Fruit fly (Drosophila melanogaster): Measurements from ENCODE around the gene futsch.
A peak's percentile ranks its signal among the peaks of the same experiment; 100 is the strongest.

Gene futsch

DNA sequence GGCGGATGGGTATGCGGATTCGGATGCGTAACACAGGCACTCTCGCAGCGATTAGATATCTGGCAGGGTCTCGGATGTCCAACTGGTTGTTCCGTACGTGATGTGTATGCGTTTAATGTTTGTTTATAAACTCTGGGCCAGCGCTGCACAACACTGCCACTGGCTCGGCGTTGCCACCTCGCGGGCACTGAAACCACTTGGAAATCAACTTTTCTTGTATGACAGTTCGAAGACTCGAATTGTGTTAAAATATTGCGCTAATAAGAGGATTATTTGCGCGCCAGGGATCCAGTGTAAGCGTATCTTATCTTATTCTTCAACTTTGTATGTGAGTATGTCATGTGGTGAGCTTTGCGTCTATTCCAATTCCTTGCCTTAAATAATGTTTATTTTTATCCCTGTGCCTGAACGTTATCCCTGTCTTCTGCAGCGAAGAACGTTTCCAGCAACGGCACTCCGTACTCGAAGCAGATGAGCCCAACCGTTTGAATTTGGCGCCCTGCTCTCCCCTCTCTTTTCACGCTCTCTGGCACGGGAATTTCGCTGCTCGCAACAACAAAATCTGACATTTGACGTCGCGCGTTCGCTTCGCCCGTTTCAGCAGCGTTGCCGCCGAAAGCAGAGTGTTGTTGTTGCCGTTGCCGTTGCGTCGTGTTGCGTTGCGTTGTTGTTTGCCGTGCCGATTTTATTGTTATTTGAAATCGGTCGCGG is 28.4 kb upstream of the futsch start, which contains the start of the genes CG3719 and CG32813:
Gene CG3719, minus strand, starts transcription at position 131 of the 711 bp plus-strand sequence.
Gene CG32813, plus strand, starts transcription at position 565 of the 711 bp plus-strand sequence.
- no peak for TF ChIP-seq CG8159 (tag; optimal IDR thresholded peaks at IDR 0.05)
- no peak for TF ChIP-seq Pif1B (GFP tag; optimal IDR thresholded peaks at IDR 0.05)
- no peak for TF ChIP-seq CG8301 (tag; optimal IDR thresholded peaks at IDR 0.05)
- TF ChIP-seq CG13204 (GFP tag; optimal IDR thresholded peaks at IDR 0.05): peak; percentile 54
- peak; percentile 44; the same call in 2 of the 3 replicates for TF ChIP-seq CG4496 (GFP tag; IDR thresholded peaks at IDR 0.05)
- TF ChIP-seq CG32121 (GFP tag; IDR thresholded peaks at IDR 0.05): no peak
- no peak for TF ChIP-seq fd96Ca (GFP tag; IDR thresholded peaks at IDR 0.05)

DNA sequence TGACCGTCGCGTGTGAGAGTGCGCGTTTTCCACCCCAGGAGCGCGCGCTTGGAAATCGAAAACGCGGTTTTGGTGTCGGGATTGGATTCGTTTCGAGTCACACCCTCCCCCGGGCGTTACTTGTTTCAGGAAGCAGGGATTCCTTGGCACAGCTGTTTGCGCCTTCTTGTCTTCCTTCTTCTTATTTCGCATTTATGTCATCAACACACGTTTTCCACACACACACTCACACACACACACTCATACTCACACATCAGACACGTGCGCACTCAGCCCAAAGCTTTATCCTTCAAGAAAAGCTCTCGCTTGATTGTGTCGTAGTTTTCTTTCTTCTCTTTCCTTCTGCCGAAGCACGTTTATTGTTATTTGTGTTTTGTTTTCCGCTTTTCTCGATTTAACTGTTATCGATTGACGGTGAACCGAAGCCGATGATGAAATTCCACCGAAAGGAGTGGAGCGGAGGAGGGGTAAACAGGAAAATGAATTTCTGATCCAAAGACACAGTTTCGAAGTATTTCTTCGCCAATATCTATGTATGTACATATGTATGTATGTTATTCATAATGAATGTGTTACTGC is 27.4 kb upstream of the futsch start:
- TF ChIP-seq rn (GFP tag; IDR thresholded peaks at IDR 0.05) (no peak), CG14655 (GFP tag; optimal IDR thresholded peaks at IDR 0.05) (no peak), EcR (GFP tag; optimal IDR thresholded peaks at IDR 0.05) (no peak), CG32121 (GFP tag; IDR thresholded peaks at IDR 0.05) (no peak), CG17806 (tag; optimal IDR thresholded peaks at IDR 0.05) (no peak), Pif1B (GFP tag; optimal IDR thresholded peaks at IDR 0.05) (no peak), fd96Ca (GFP tag; IDR thresholded peaks at IDR 0.05) (no peak), CG4496 (GFP tag; IDR thresholded peaks at IDR 0.05) (no peak)

dm6 chrX:1382489-1382888 is 26.4 kb upstream of the futsch start:
- peak; percentile 60 for TF ChIP-seq EcR (GFP tag; optimal IDR thresholded peaks at IDR 0.05)
- no peak for TF ChIP-seq CG8159 (tag; optimal IDR thresholded peaks at IDR 0.05)

DNA sequence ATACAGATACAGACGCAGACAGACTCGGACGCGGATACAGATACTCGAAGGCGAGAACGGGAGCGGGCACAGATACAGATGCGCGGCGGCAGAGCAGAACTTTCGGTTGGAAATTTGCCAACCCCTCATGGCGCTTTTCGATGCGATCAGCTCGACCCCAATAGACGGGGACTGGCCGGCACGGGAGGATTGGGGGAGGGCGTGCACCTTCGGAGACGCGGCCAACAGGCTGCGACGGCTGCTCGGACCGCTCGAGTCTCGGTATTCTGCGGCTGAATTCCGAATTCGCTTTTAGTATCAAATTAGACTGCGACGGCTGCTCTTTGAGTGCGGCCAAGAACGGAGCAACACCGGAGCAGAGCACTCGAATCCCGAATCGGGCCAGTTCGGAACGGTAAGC is 24.6 kb upstream of the futsch start:
- TF ChIP-seq CG13204 (GFP tag; optimal IDR thresholded peaks at IDR 0.05) (peak; percentile 14), Ets98B (GFP tag; IDR thresholded peaks at IDR 0.05) (no peak)

- TF ChIP-seq Ets98B (GFP tag; IDR thresholded peaks at IDR 0.05) (no peak), gl (tag; optimal IDR thresholded peaks at IDR 0.05) (no peak), fd96Ca (GFP tag; IDR thresholded peaks at IDR 0.05) (no peak), rn (GFP tag; IDR thresholded peaks at IDR 0.05) (no peak), CG8301 (tag; optimal IDR thresholded peaks at IDR 0.05) (no peak), CG10348 (GFP tag; IDR thresholded peaks at IDR 0.05) (no peak), CG8159 (tag; optimal IDR thresholded peaks at IDR 0.05) (no peak), Pif1B (GFP tag; optimal IDR thresholded peaks at IDR 0.05) (no peak), CG12605 (GFP tag; IDR thresholded peaks at IDR 0.05) (no peak), D1 (tag; optimal IDR thresholded peaks at IDR 0.05) (no peak), CG32121 (GFP tag; IDR thresholded peaks at IDR 0.05) (no peak), CG9948 (tag; optimal IDR thresholded peaks at IDR 0.05) (no peak), CG17806 (tag; optimal IDR thresholded peaks at IDR 0.05) (no peak), CG14655 (GFP tag; optimal IDR thresholded peaks at IDR 0.05) (no peak), Snoo (tag; optimal IDR thresholded peaks at IDR 0.05) (no peak), CG13204 (GFP tag; optimal IDR thresholded peaks at IDR 0.05) (no peak), EcR (GFP tag; optimal IDR thresholded peaks at IDR 0.05) (no peak)
These were observed 21.6 kb upstream of the futsch start for dm6 chrX:1387149-1387752.

dm6 chrX:1388148-1388703 is 20.6 kb upstream of the futsch start:
- no peak for TF ChIP-seq rn (GFP tag; IDR thresholded peaks at IDR 0.05)
- no peak for TF ChIP-seq CG8301 (tag; optimal IDR thresholded peaks at IDR 0.05)
- TF ChIP-seq CG34367 (tag; optimal IDR thresholded peaks at IDR 0.05): no peak
- TF ChIP-seq gl (tag; optimal IDR thresholded peaks at IDR 0.05): no peak
- TF ChIP-seq CG8159 (tag; optimal IDR thresholded peaks at IDR 0.05): no peak
- TF ChIP-seq CG13204 (GFP tag; optimal IDR thresholded peaks at IDR 0.05): peak; percentile 95
- peak; percentile 21 for TF ChIP-seq EcR (GFP tag; optimal IDR thresholded peaks at IDR 0.05)
- TF ChIP-seq CG10348 (GFP tag; IDR thresholded peaks at IDR 0.05): no peak
- no peak for TF ChIP-seq CG4496 (GFP tag; IDR thresholded peaks at IDR 0.05)
- no peak for TF ChIP-seq CG12605 (GFP tag; IDR thresholded peaks at IDR 0.05)
- peak; percentile 6; the same call in 1 of the 2 replicates for TF ChIP-seq Ets98B (GFP tag; IDR thresholded peaks at IDR 0.05)
- TF ChIP-seq Snoo (tag; optimal IDR thresholded peaks at IDR 0.05): no peak
- no peak for TF ChIP-seq Pif1A (GFP tag; optimal IDR thresholded peaks at IDR 0.05)
- no peak for TF ChIP-seq CG32121 (GFP tag; IDR thresholded peaks at IDR 0.05)
- TF ChIP-seq CG14655 (GFP tag; optimal IDR thresholded peaks at IDR 0.05): no peak
- no peak for TF ChIP-seq Pif1B (GFP tag; optimal IDR thresholded peaks at IDR 0.05)
- TF ChIP-seq CG9948 (tag; optimal IDR thresholded peaks at IDR 0.05): no peak
- no peak for TF ChIP-seq D1 (tag; optimal IDR thresholded peaks at IDR 0.05)
- TF ChIP-seq CG15710 (tag; optimal IDR thresholded peaks at IDR 0.05): no peak
- TF ChIP-seq CG17806 (tag; optimal IDR thresholded peaks at IDR 0.05): no peak
- no peak for TF ChIP-seq fd96Ca (GFP tag; IDR thresholded peaks at IDR 0.05)

Data from whole organism, pupa.